Worm (Caenorhabditis elegans): Measurements from ENCODE around the gene pqn-36.

Gene pqn-36

DNA sequence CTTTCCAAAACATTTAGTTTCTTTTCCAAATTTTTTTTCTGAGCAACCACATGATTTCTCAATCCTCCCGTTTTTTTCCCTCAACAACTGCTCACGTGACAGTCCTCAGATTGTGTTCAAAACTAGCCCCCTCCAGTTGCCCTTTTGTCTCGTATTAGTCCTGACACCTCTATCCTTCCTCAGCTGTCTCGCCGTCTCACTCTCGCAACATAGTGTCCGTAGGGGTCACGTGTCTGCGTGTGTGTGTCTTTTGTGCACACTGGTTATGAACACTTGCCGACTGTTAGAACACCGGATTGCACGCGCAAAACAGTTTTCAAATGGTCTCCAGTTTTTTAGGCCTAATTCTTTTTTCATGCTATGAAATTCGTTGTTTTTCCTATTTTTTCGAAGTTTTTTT, 50.1 kb downstream of the pqn-36 start (continued):
- TF ChIP-seq nhr-237 (tag; optimal IDR thresholded peaks at IDR 0.05), result peak; percentile 8
- no peak for TF ChIP-seq nhr-76 (tag; optimal IDR thresholded peaks at IDR 0.05)
- TF ChIP-seq mef-2 (tag; optimal IDR thresholded peaks at IDR 0.05), result no peak
- no peak for TF ChIP-seq zag-1 (tag; optimal IDR thresholded peaks at IDR 0.05)
- TF ChIP-seq unc-86 (tag; optimal IDR thresholded peaks at IDR 0.05), result peak; percentile 66
- TF ChIP-seq hlh-4 (tag; optimal IDR thresholded peaks at IDR 0.05), result no peak
- peak; percentile 74 for TF ChIP-seq lin-13 (GFP tag; optimal IDR thresholded peaks at IDR 0.05)
- TF ChIP-seq ceh-82 (tag; optimal IDR thresholded peaks at IDR 0.05), result peak; percentile 29 to 53 (median 32)
- peak; percentile 59 for TF ChIP-seq snpc-4 (tag; optimal IDR thresholded peaks at IDR 0.05)
- TF ChIP-seq tbx-2 (tag; optimal IDR thresholded peaks at IDR 0.05), result peak; percentile 78
- peak; percentile 31 to 50 for TF ChIP-seq efl-1 (optimal IDR thresholded peaks at IDR 0.05)
- peak; percentile 46 to 95 for TF ChIP-seq efl-1 (GFP tag; optimal IDR thresholded peaks at IDR 0.05 in 1 of 2)
- peak; percentile 84 for TF ChIP-seq rnt-1 (tag; optimal IDR thresholded peaks at IDR 0.05)
- TF ChIP-seq nhr-47 (tag; optimal IDR thresholded peaks at IDR 0.05), result peak; percentile 77
- no peak for TF ChIP-seq unc-98 (GFP tag; IDR thresholded peaks at IDR 0.05)
- TF ChIP-seq efl-3 (GFP tag; optimal IDR thresholded peaks at IDR 0.05), result no peak
- no peak for TF ChIP-seq hlh-17 (GFP tag; optimal IDR thresholded peaks at IDR 0.05; ENCODE audit: borderline replicate concordance)
- TF ChIP-seq alr-1 (tag; optimal IDR thresholded peaks at IDR 0.05; ENCODE audit: borderline replicate concordance), result no peak
- no peak for TF ChIP-seq ces-1 (GFP tag; optimal IDR thresholded peaks at IDR 0.05)
- TF ChIP-seq sptf-1 (tag; optimal IDR thresholded peaks at IDR 0.05), result no peak
- no peak for TF ChIP-seq ceh-63 (GFP tag; optimal IDR thresholded peaks at IDR 0.05)
- TF ChIP-seq aha-1 (tag; optimal IDR thresholded peaks at IDR 0.05), result no peak
- peak; percentile 32 for TF ChIP-seq isw-1 (GFP tag; IDR thresholded peaks at IDR 0.05)
- TF ChIP-seq grh-1 (GFP tag; IDR thresholded peaks at IDR 0.05), result peak; percentile 75
- peak; percentile 41 for TF ChIP-seq fkh-10 (GFP tag; optimal IDR thresholded peaks at IDR 0.05)
- TF ChIP-seq nhr-12 (tag; optimal IDR thresholded peaks at IDR 0.05), result no peak
- peak; percentile 86 for TF ChIP-seq snu-23 (GFP tag; optimal IDR thresholded peaks at IDR 0.05)
- TF ChIP-seq ceh-8 (GFP tag; optimal IDR thresholded peaks at IDR 0.05), result no peak
- TF ChIP-seq egl-27 (tag; optimal IDR thresholded peaks at IDR 0.05), result no peak
- peak; percentile 85 for TF ChIP-seq nhr-20 (tag; optimal IDR thresholded peaks at IDR 0.05)
- TF ChIP-seq pag-3 (tag; optimal IDR thresholded peaks at IDR 0.05; ENCODE audit: borderline replicate concordance, insufficient read depth), result no peak
- peak; percentile 66 for TF ChIP-seq swsn-7 (tag; optimal IDR thresholded peaks at IDR 0.05)
- TF ChIP-seq elt-3 (tag; optimal IDR thresholded peaks at IDR 0.05), result peak in 1 of 6 experiments; percentile 27
- TF ChIP-seq nhr-90 (tag; optimal IDR thresholded peaks at IDR 0.05; ENCODE audit: poor library complexity), result peak; percentile 44
- TF ChIP-seq dsc-1 (tag; optimal IDR thresholded peaks at IDR 0.05), result peak; percentile 50
- no peak for TF ChIP-seq ama-1 (optimal IDR thresholded peaks at IDR 0.05)
- peak; percentile 35 for TF ChIP-seq nhr-77 (tag; optimal IDR thresholded peaks at IDR 0.05)
- peak; percentile 43 for TF ChIP-seq sox-4 (tag; optimal IDR thresholded peaks at IDR 0.05)
- peak; percentile 50 to 76 for TF ChIP-seq lin-35 (GFP tag; optimal IDR thresholded peaks at IDR 0.05)
- no peak for TF ChIP-seq unc-30 (tag; optimal IDR thresholded peaks at IDR 0.05)
- TF ChIP-seq unc-130 (tag; optimal IDR thresholded peaks at IDR 0.05), result no peak
- TF ChIP-seq pqm-1 (tag; optimal IDR thresholded peaks at IDR 0.05), result no peak
- TF ChIP-seq xbp-1 (tag; optimal IDR thresholded peaks at IDR 0.05), result peak; percentile 60
- TF ChIP-seq C34B4.2 (tag; optimal IDR thresholded peaks at IDR 0.05), result no peak
